Worm (Caenorhabditis elegans) whole organism, mixed stage, embryonic: ENCODE results near the gene Y53G8AM.6.

Experiments used
- ham-2 ChIP-seq: fragments of 200-800 bp; sonication (Bioruptor generic); optimal IDR thresholded peaks from 2 replicates; lab custom pipeline; 2018; ENCODE audit warnings: mild to moderate bottlenecking, missing genetic modification characterization, missing compliant biosample characterization
- lsy-2 ChIP-seq: fragments of 150-350 bp; optimal IDR thresholded peaks from 2 replicates; lab custom pipeline; 2014; ENCODE audit warnings: missing biosample characterization, missing genetic modification characterization
- nhr-237 ChIP-seq: fragments of 150-350 bp; optimal IDR thresholded peaks from 2 replicates; lab custom pipeline; 2014; ENCODE audit warnings: missing biosample characterization, missing genetic modification characterization

ce11 chrIII:3308940-3309339 lies 49.3 kb upstream of the Y53G8AM.6 start:
- TF ChIP-seq ham-2 (no peak), lsy-2 (tag; lab: Kevin White, UChicago) (no peak), nhr-237 (tag; lab: Kevin White, UChicago) (peak; percentile 2)
